Worm (Caenorhabditis elegans): ENCODE data around the gene T02H6.9.

ce11 chrII:643733-644132 is 34.9 kb upstream of the T02H6.9 start:
- no peak for TF ChIP-seq ama-1 (optimal IDR thresholded peaks at IDR 0.05)
- TF ChIP-seq ceh-82 (tag; optimal IDR thresholded peaks at IDR 0.05), result no peak
- TF ChIP-seq zag-1 (tag; optimal IDR thresholded peaks at IDR 0.05), result no peak
- no peak for TF ChIP-seq unc-62 (GFP tag; optimal IDR thresholded peaks at IDR 0.05)
- no peak for TF ChIP-seq nhr-28 (tag; optimal IDR thresholded peaks at IDR 0.05)
- TF ChIP-seq elt-3 (tag; optimal IDR thresholded peaks at IDR 0.05), result no peak
- TF ChIP-seq mdl-1 (tag; optimal IDR thresholded peaks at IDR 0.05), result no peak

Data from whole organism, L3 larva.